Fruit fly (Drosophila melanogaster) whole organism, prepupa: ENCODE measurements around the gene CG7914.

Experiments used
- Blimp-1 ChIP-seq: fragments of 200-800 bp; sonication (Bioruptor generic); optimal IDR thresholded peaks from 3 replicates; lab custom pipeline; 2017; ENCODE audit warnings: missing biosample characterization, missing genetic modification characterization, mild to moderate bottlenecking, moderate library complexity, missing genetic modification reagents
- CG11762 ChIP-seq: fragments of 200-800 bp; sonication (Bioruptor generic); optimal IDR thresholded peaks from 3 replicates; lab custom pipeline; 2016; ENCODE audit warnings: missing biosample characterization, missing genetic modification characterization; ENCODE audit not compliant: insufficient read depth
- CG1621 ChIP-seq: fragments of 200-800 bp; sonication (Bioruptor generic); optimal IDR thresholded peaks from 3 replicates; lab custom pipeline; 2018; ENCODE audit warnings: missing biosample characterization, mild to moderate bottlenecking, missing genetic modification characterization
- CG3919 ChIP-seq: fragments of 200-800 bp; sonication (Bioruptor generic); optimal IDR thresholded peaks from 3 replicates; lab custom pipeline; 2016; ENCODE audit warnings: missing biosample characterization, missing genetic modification characterization
- CG6792 ChIP-seq: fragments of 200-800 bp; sonication (Bioruptor generic); optimal IDR thresholded peaks from 3 replicates; lab custom pipeline; 2016; ENCODE audit warnings: missing biosample characterization, missing genetic modification characterization
- CG6854 ChIP-seq: fragments of 200-800 bp; sonication (Bioruptor generic); optimal IDR thresholded peaks from 2 replicates; lab custom pipeline; 2017; ENCODE audit warnings: missing biosample characterization, mild to moderate bottlenecking, missing genetic modification characterization
- Ets21C ChIP-seq: fragments of 200-800 bp; sonication (Bioruptor generic); optimal IDR thresholded peaks from 3 replicates; lab custom pipeline; 2016; ENCODE audit warnings: missing biosample characterization, missing genetic modification characterization
- Gug ChIP-seq: fragments of 200-800 bp; sonication (Bioruptor generic); IDR thresholded peaks from 2 replicates; pipeline ENCODE4 v1.3.6; 2022; ENCODE audit warnings: missing biosample characterization, missing genetic modification characterization
- Sox102F ChIP-seq: fragments of 200-800 bp; sonication (Bioruptor generic); optimal IDR thresholded peaks from 2 replicates; lab custom pipeline; 2016; ENCODE audit warnings: missing biosample characterization, mild to moderate bottlenecking, missing genetic modification characterization
- achi ChIP-seq: fragments of 200-800 bp; sonication (Bioruptor generic); optimal IDR thresholded peaks from 3 replicates; lab custom pipeline; 2016; ENCODE audit warnings: missing biosample characterization, missing genetic modification characterization
- fd85E ChIP-seq: fragments of 200-800 bp; sonication (Bioruptor generic); optimal IDR thresholded peaks from 3 replicates; lab custom pipeline; 2016; ENCODE audit warnings: missing biosample characterization, missing genetic modification characterization
- lz ChIP-seq: fragments of 200-800 bp; sonication (Bioruptor generic); optimal IDR thresholded peaks from 3 replicates; lab custom pipeline; 2016; ENCODE audit warnings: missing biosample characterization, missing genetic modification characterization
- spab ChIP-seq: fragments of 200-800 bp; sonication (Bioruptor generic); optimal IDR thresholded peaks from 2 replicates; lab custom pipeline; 2017; ENCODE audit warnings: missing biosample characterization, mild to moderate bottlenecking, missing genetic modification characterization, missing genetic modification reagents
- vri ChIP-seq: fragments of 200-800 bp; sonication (Bioruptor generic); optimal IDR thresholded peaks from 3 replicates; lab custom pipeline; 2016; ENCODE audit warnings: missing biosample characterization, mild to moderate bottlenecking, missing genetic modification characterization

dm6 chrX:19174092-19174491 lies 19.2 kb downstream of the CG7914 start:
- TF ChIP-seq CG6792 (GFP tag; lab: Kevin White, UChicago): no peak
- no peak for TF ChIP-seq Sox102F (GFP tag; lab: Kevin White, UChicago)
- no peak for TF ChIP-seq lz
- TF ChIP-seq CG3919 (GFP tag; lab: Kevin White, UChicago): no peak
- TF ChIP-seq Ets21C: no peak
- no peak for TF ChIP-seq CG6854 (GFP tag; lab: Kevin White, UChicago)
- TF ChIP-seq CG11762 (GFP tag; lab: Kevin White, UChicago): no peak
- TF ChIP-seq achi (GFP tag; lab: Kevin White, UChicago): no peak
- TF ChIP-seq spab (GFP tag; lab: Kevin White, UChicago): no peak
- no peak for TF ChIP-seq vri (GFP tag; lab: Kevin White, UChicago)
- no peak for TF ChIP-seq fd85E (GFP tag; lab: Kevin White, UChicago)
- TF ChIP-seq Gug (GFP tag; lab: Robert Waterston, UW): no peak
- TF ChIP-seq Blimp-1 (GFP tag; lab: Kevin White, UChicago): no peak
- TF ChIP-seq CG1621: no peak
